Worm (Caenorhabditis elegans) whole organism, L4 larva: ENCODE data around the gene C14B9.10.

ENCODE experiments used
- D1046.2 ChIP-seq: fragments of 200-800 bp; sonication (Bioruptor generic); IDR thresholded peaks from 2 replicates; pipeline ENCODE4 v1.3.6; 2022; ENCODE audit warnings: missing genetic modification characterization, missing compliant biosample characterization
- F10B5.3 ChIP-seq: sonication (generic microtip); optimal IDR thresholded peaks from 2 replicates; lab custom pipeline; 2016; ENCODE audit warnings: mild to moderate bottlenecking, missing genetic modification characterization, missing compliant biosample characterization
- F44E2.7 ChIP-seq: fragments of 200-800 bp; sonication (Bioruptor generic); IDR thresholded peaks from 2 replicates; pipeline ENCODE4 v2.1.2; 2022; ENCODE audit warnings: missing genetic modification characterization, missing compliant biosample characterization
- F49E8.2 ChIP-seq: sonication (generic microtip); optimal IDR thresholded peaks from 2 replicates; lab custom pipeline; 2016; ENCODE audit warnings: missing compliant biosample characterization, mild to moderate bottlenecking, missing genetic modification characterization, borderline replicate concordance
- R02D3.7 ChIP-seq: fragments of 150-350 bp; sonication (generic microtip); optimal IDR thresholded peaks from 3 replicates; lab custom pipeline; 2014; ENCODE audit warnings: missing biosample characterization, missing genetic modification characterization
- Y75B8A.6 ChIP-seq: fragments of 200-800 bp; sonication (Bioruptor generic); IDR thresholded peaks from 2 replicates; pipeline ENCODE4 v1.3.6; 2022; ENCODE audit warnings: missing genetic modification reagents, missing genetic modification characterization, missing compliant biosample characterization
- ZK337.2 ChIP-seq: fragments of 200-800 bp; sonication (Bioruptor generic); IDR thresholded peaks from 2 replicates; pipeline ENCODE4 v1.3.6; 2022; ENCODE audit warnings: missing genetic modification reagents, missing genetic modification characterization, missing compliant biosample characterization
- aha-1 ChIP-seq: fragments of 150-350 bp; peaks from one replicate; lab custom pipeline; 2014; ENCODE audit warnings: missing biosample characterization, missing genetic modification characterization
- aly-2 ChIP-seq: sonication (generic microtip); optimal IDR thresholded peaks from 2 replicates; lab custom pipeline; 2018; ENCODE audit warnings: missing biosample characterization, missing genetic modification characterization
- arid-1 ChIP-seq: fragments of 200-800 bp; sonication (Bioruptor generic); conservative IDR thresholded peaks from 2 replicates; pipeline ENCODE4 v1.3.6; 2022; ENCODE audit warnings: missing genetic modification reagents, missing genetic modification characterization, missing compliant biosample characterization
- ceh-28 ChIP-seq: fragments of 150-350 bp; optimal IDR thresholded peaks from 2 replicates; lab custom pipeline; 2014; ENCODE audit warnings: missing biosample characterization, missing genetic modification reagents, missing genetic modification characterization
- ceh-32 ChIP-seq: sonication (generic microtip); optimal IDR thresholded peaks from 2 replicates; lab custom pipeline; 2016; ENCODE audit warnings: mild to moderate bottlenecking, missing genetic modification characterization, missing compliant biosample characterization; ENCODE audit not compliant: poor library complexity
- ceh-44 ChIP-seq: fragments of 200-800 bp; sonication (Bioruptor generic); IDR thresholded peaks from 2 replicates; pipeline ENCODE4 v1.3.6; 2022; ENCODE audit warnings: missing genetic modification reagents, missing genetic modification characterization, missing compliant biosample characterization
- ceh-62 ChIP-seq: sonication (generic microtip); optimal IDR thresholded peaks from 2 replicates; lab custom pipeline; 2017; ENCODE audit warnings: missing biosample characterization, missing genetic modification characterization
- ces-1 ChIP-seq: fragments of 150-350 bp; sonication (generic microtip); optimal IDR thresholded peaks from 4 replicates; lab custom pipeline; 2014; ENCODE audit warnings: missing biosample characterization, missing genetic modification reagents, missing genetic modification characterization
- cey-2 ChIP-seq: sonication (generic microtip); optimal IDR thresholded peaks from 3 replicates; lab custom pipeline; 2017; ENCODE audit warnings: missing genetic modification characterization, mild to moderate bottlenecking, missing compliant biosample characterization, antibody characterized with exemption, borderline replicate concordance; ENCODE audit not compliant: insufficient read depth
- dve-1 ChIP-seq: sonication (generic microtip); optimal IDR thresholded peaks from 2 replicates; lab custom pipeline; 2017; ENCODE audit warnings: antibody characterized with exemption, mild to moderate bottlenecking, missing genetic modification characterization, missing compliant biosample characterization; ENCODE audit not compliant: insufficient read depth
- egl-43 ChIP-seq: fragments of 200-800 bp; sonication (Bioruptor generic); IDR thresholded peaks from 2 replicates; pipeline ENCODE4 v1.3.6; 2022; ENCODE audit warnings: missing genetic modification reagents, missing genetic modification characterization, missing compliant biosample characterization
- fos-1 ChIP-seq: fragments of 150-350 bp; optimal IDR thresholded peaks from 2 replicates; lab custom pipeline; 2014; ENCODE audit warnings: missing biosample characterization, missing genetic modification characterization
- hlh-11 ChIP-seq: fragments of 200-800 bp; sonication (Bioruptor generic); optimal IDR thresholded peaks from 2 replicates; lab custom pipeline; 2018; ENCODE audit warnings: mild to moderate bottlenecking, missing genetic modification characterization, missing compliant biosample characterization
- jun-1 ChIP-seq: fragments of 150-350 bp; optimal IDR thresholded peaks from 2 replicates; lab custom pipeline; 2014; ENCODE audit warnings: missing biosample characterization, missing genetic modification reagents, missing genetic modification characterization
- lim-7 ChIP-seq: fragments of 200-800 bp; sonication (Bioruptor generic); IDR thresholded peaks from 2 replicates; pipeline ENCODE4 v1.3.6; 2022; ENCODE audit warnings: missing genetic modification characterization, missing compliant biosample characterization
- lin-1 ChIP-seq: fragments of 200-800 bp; sonication (Bioruptor generic); IDR thresholded peaks from 2 replicates; pipeline ENCODE4 v1.3.6; 2022; ENCODE audit warnings: missing genetic modification reagents, missing genetic modification characterization, missing compliant biosample characterization
- lin-13 ChIP-seq: fragments of 150-350 bp; optimal IDR thresholded peaks from 2 replicates; lab custom pipeline; 2014; ENCODE audit warnings: missing biosample characterization, missing genetic modification reagents, missing genetic modification characterization
- lin-29 ChIP-seq: fragments of 200-800 bp; sonication (Bioruptor generic); IDR thresholded peaks from 2 replicates; pipeline ENCODE4 v1.3.6; 2022; ENCODE audit warnings: missing genetic modification reagents, missing genetic modification characterization, missing compliant biosample characterization
- mep-1 ChIP-seq: fragments of 150-350 bp; sonication (generic microtip); optimal IDR thresholded peaks from 3 replicates; lab custom pipeline; 2014; ENCODE audit warnings: missing biosample characterization, missing genetic modification characterization
- mxl-2 ChIP-seq: fragments of 200-800 bp; sonication (Bioruptor generic); conservative IDR thresholded peaks from 2 replicates; pipeline ENCODE4 v1.3.6; 2022; ENCODE audit warnings: missing genetic modification reagents, missing genetic modification characterization, missing compliant biosample characterization
- nhr-11 ChIP-seq: fragments of 150-350 bp; optimal IDR thresholded peaks from 2 replicates; lab custom pipeline; 2014; ENCODE audit warnings: missing biosample characterization, missing genetic modification characterization
- nhr-111 ChIP-seq: fragments of 200-800 bp; sonication (Bioruptor generic); optimal IDR thresholded peaks from 2 replicates; lab custom pipeline; 2018; ENCODE audit warnings: mild to moderate bottlenecking, missing genetic modification characterization, missing compliant biosample characterization
- nhr-237 ChIP-seq: sonication (generic microtip); optimal IDR thresholded peaks from 2 replicates; lab custom pipeline; 2017; ENCODE audit warnings: missing biosample characterization, missing genetic modification characterization
- nhr-41 ChIP-seq: fragments of 200-800 bp; sonication (Bioruptor generic); IDR thresholded peaks from 2 replicates; pipeline ENCODE4 v1.3.6; 2022; ENCODE audit warnings: missing genetic modification reagents, missing genetic modification characterization, missing compliant biosample characterization
- nhr-42 ChIP-seq: fragments of 200-800 bp; sonication (Bioruptor generic); IDR thresholded peaks from 2 replicates; pipeline ENCODE4 v1.3.6; 2022; ENCODE audit warnings: missing genetic modification characterization, missing compliant biosample characterization
- nhr-76 ChIP-seq: fragments of 150-350 bp; optimal IDR thresholded peaks from 2 replicates; lab custom pipeline; 2014; ENCODE audit warnings: missing biosample characterization, missing genetic modification characterization
- pqm-1 ChIP-seq: sonication (generic microtip); optimal IDR thresholded peaks from 2 replicates; lab custom pipeline; 2017; ENCODE audit warnings: missing biosample characterization, missing genetic modification characterization
- rbr-2 ChIP-seq: sonication (generic microtip); optimal IDR thresholded peaks from 2 replicates; lab custom pipeline; 2016; ENCODE audit warnings: missing genotype, missing genetic modification characterization, missing compliant biosample characterization
- sdz-12 ChIP-seq: fragments of 200-800 bp; sonication (Bioruptor generic); optimal IDR thresholded peaks from 2 replicates; lab custom pipeline; 2018; ENCODE audit warnings: mild to moderate bottlenecking, missing genetic modification characterization, missing compliant biosample characterization
- skn-1 ChIP-seq: fragments of 150-350 bp; optimal IDR thresholded peaks from 2 replicates; lab custom pipeline; 2014; ENCODE audit warnings: missing biosample characterization, missing genetic modification characterization
- snpc-1.2 ChIP-seq: fragments of 200-800 bp; sonication (Bioruptor generic); IDR thresholded peaks from 2 replicates; pipeline ENCODE4 v1.3.6; 2022; ENCODE audit warnings: missing genetic modification reagents, missing genetic modification characterization, missing compliant biosample characterization
- snpc-4 ChIP-seq: fragments of 150-350 bp; optimal IDR thresholded peaks from 2 replicates; lab custom pipeline; 2014; ENCODE audit warnings: missing biosample characterization, missing genetic modification characterization
- spr-3 ChIP-seq: fragments of 200-800 bp; sonication (Bioruptor generic); optimal IDR thresholded peaks from 2 replicates; lab custom pipeline; 2018; ENCODE audit warnings: mild to moderate bottlenecking, missing genetic modification characterization, missing compliant biosample characterization
- tag-97 ChIP-seq: fragments of 200-800 bp; sonication (Bioruptor generic); IDR thresholded peaks from 2 replicates; pipeline ENCODE4 v1.3.6; 2022; ENCODE audit warnings: missing genetic modification characterization, missing compliant biosample characterization
- unc-62 ChIP-seq, 3 experiments: fragments of 150-350 bp in 1 of 3; sonication (generic microtip); optimal IDR thresholded peaks in 2 of 3; peaks in 1 of 3; 1 replicate in 1 of 3; 2 replicates in 2 of 3; lab custom pipeline; 2014 to 2017; ENCODE audit warnings: missing biosample characterization in 3 of 3, missing genetic modification characterization in 3 of 3, missing genetic modification reagents in 3 of 3, missing genotype in 1 of 3
- vab-7 ChIP-seq: fragments of 200-800 bp; sonication (Bioruptor generic); IDR thresholded peaks from 2 replicates; pipeline ENCODE4 v1.3.6; 2022; ENCODE audit warnings: missing genetic modification reagents, missing genetic modification characterization, missing compliant biosample characterization
- zag-1 ChIP-seq: fragments of 150-350 bp; optimal IDR thresholded peaks from 2 replicates; lab custom pipeline; 2014; ENCODE audit warnings: missing biosample characterization, missing genetic modification characterization
- zfp-2 ChIP-seq: sonication (generic microtip); optimal IDR thresholded peaks from 2 replicates; lab custom pipeline; 2016; ENCODE audit warnings: mild to moderate bottlenecking, missing genetic modification characterization, missing compliant biosample characterization
- zfp-3 ChIP-seq: fragments of 200-800 bp; sonication (Bioruptor generic); conservative IDR thresholded peaks from 2 replicates; pipeline ENCODE4 v1.3.6; 2022; ENCODE audit warnings: missing genetic modification reagents, missing genetic modification characterization, missing compliant biosample characterization
- zip-11 ChIP-seq: fragments of 200-800 bp; sonication (Bioruptor generic); IDR thresholded peaks from 2 replicates; pipeline ENCODE4 v1.3.6; 2022; ENCODE audit warnings: missing genetic modification characterization, missing compliant biosample characterization
- zip-2 ChIP-seq: fragments of 150-350 bp; optimal IDR thresholded peaks from 2 replicates; lab custom pipeline; 2014; ENCODE audit warnings: missing biosample characterization, missing genetic modification characterization
- ztf-11 ChIP-seq: fragments of 150-350 bp; optimal IDR thresholded peaks from 2 replicates; lab custom pipeline; 2014; ENCODE audit warnings: missing biosample characterization, missing genetic modification characterization

Gene C14B9.10

DNA sequence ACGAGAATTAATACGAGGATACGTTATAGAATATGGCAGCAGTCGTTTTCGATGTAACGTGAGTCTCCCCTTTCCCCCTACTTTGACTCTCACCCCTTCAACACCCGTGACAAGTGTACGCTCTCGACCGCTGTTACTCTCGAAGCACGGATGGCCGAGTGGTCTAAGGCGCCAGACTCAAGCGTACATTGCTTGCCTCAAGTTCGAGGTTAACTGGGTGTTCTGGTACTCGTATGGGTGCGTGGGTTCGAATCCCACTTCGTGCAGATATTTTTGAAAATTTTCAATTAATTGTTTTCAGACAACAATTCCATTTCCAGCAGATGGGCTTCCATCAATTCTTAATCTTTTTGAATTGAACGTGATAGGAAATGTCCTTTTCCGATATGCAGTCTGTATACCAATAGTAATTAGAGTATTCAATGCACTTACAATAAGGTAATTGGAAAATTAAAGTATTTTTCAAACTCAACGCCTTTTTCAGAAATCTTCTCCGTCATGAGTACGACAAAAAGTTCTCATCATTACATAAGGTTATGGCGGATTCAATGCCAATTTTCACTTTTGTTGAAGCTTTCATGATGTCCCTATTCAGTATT is 21.1 kb upstream of the C14B9.10 start (continued):
- TF ChIP-seq ceh-28 (tag; lab: Kevin White, UChicago) (no peak), egl-43 (GFP tag; lab: Robert Waterston, UW) (peak; percentile 96), mep-1 (tag; lab: Kevin White, UChicago) (peak; percentile 82), F44E2.7 (GFP tag; lab: Robert Waterston, UW) (peak; percentile 80; the same call in 1 of the 2 replicates), arid-1 (GFP tag; lab: Robert Waterston, UW) (peak; percentile 87; the same call in 1 of the 2 replicates), ztf-11 (tag; lab: Kevin White, UChicago) (no peak), nhr-237 (tag; lab: Kevin White, UChicago) (no peak), pqm-1 (no peak), ceh-32 (tag; lab: Kevin White, UChicago) (no peak), hlh-11 (peak; percentile 50), Y75B8A.6 (no peak; the same call in 1 of the 2 replicates), nhr-11 (tag; lab: Kevin White, UChicago) (peak; percentile 52), jun-1 (tag; lab: Kevin White, UChicago) (no peak), zfp-2 (tag; lab: Kevin White, UChicago) (peak; percentile 53), tag-97 (GFP tag; lab: Robert Waterston, UW) (no peak), ces-1 (GFP tag; lab: Kevin White, UChicago) (no peak), zip-11 (0 out of 2 replicates have a peak, but pooled peaks have one; percentile 45), lin-1 (0 out of 2 replicates have a peak, but pooled peaks have one; percentile 56), cey-2 (no peak), nhr-111 (GFP tag; lab: Kevin White, UChicago) (peak; percentile 27), ZK337.2 (GFP tag; lab: Robert Waterston, UW) (peak; percentile 71), mxl-2 (0 out of 2 replicates have a peak, but pooled peaks have one; percentile 56), snpc-1.2 (GFP tag; lab: Robert Waterston, UW) (peak; percentile 69; the same call in 1 of the 2 replicates), zip-2 (tag; lab: Kevin White, UChicago) (no peak), nhr-76 (tag; lab: Kevin White, UChicago) (no peak), lim-7 (peak; percentile 91), aha-1 (peak; percentile 95), lin-29 (GFP tag; lab: Robert Waterston, UW) (no peak), vab-7 (GFP tag; lab: Robert Waterston, UW) (peak; percentile 79), spr-3 (GFP tag; lab: Kevin White, UChicago) (peak; percentile 60), nhr-41 (peak; percentile 54; the same call in 1 of the 2 replicates), rbr-2 (tag; lab: Kevin White, UChicago) (peak; percentile 72), sdz-12 (GFP tag; lab: Kevin White, UChicago) (peak; percentile 53), skn-1 (tag; lab: Kevin White, UChicago) (no peak), zag-1 (tag; lab: Kevin White, UChicago) (no peak), D1046.2 (peak; percentile 87), zfp-3 (GFP tag; lab: Robert Waterston, UW) (0 out of 2 replicates have a peak, but pooled peaks have one; percentile 40), unc-62 (GFP tag; optimal IDR thresholded peaks at IDR 0.05 in 1 of 2; lab: Kevin White, UChicago) (no peak), unc-62 (tag; optimal IDR thresholded peaks at IDR 0.05; lab: Kevin White, UChicago) (no peak), lin-13 (peak; percentile 69), F10B5.3 (tag; lab: Kevin White, UChicago) (no peak), R02D3.7 (tag; lab: Kevin White, UChicago) (no peak), snpc-4 (no peak), F49E8.2 (tag; lab: Kevin White, UChicago) (peak; percentile 2), nhr-42 (GFP tag; lab: Robert Waterston, UW) (peak; percentile 71), dve-1 (peak; percentile 58), ceh-44 (GFP tag; lab: Robert Waterston, UW) (peak; percentile 83), ceh-62 (no peak), fos-1 (tag; lab: Kevin White, UChicago) (no peak), aly-2 (tag; lab: Kevin White, UChicago) (no peak)
